Fruit fly (Drosophila melanogaster) whole organism, embryonic: Measurements from ENCODE around the gene CG32075.

Experiments used
- Bdp1 ChIP-seq: fragments of 200-800 bp; sonication (Bioruptor generic); optimal IDR thresholded peaks from 3 replicates; lab custom pipeline; 2016; ENCODE audit warnings: missing biosample characterization, missing genetic modification characterization
- Bgb ChIP-seq: fragments of 200-800 bp; sonication (Bioruptor generic); IDR thresholded peaks from 2 replicates; pipeline ENCODE4 v1.3.6; 2022; ENCODE audit warnings: missing biosample characterization, missing genetic modification characterization; ENCODE audit not compliant: partially characterized antibody
- CG12942 ChIP-seq: fragments of 200-800 bp; sonication (Bioruptor generic); optimal IDR thresholded peaks from 3 replicates; lab custom pipeline; 2016; ENCODE audit warnings: missing biosample characterization, missing genetic modification characterization
- CG14050 ChIP-seq: fragments of 200-800 bp; sonication (Bioruptor generic); IDR thresholded peaks from 3 replicates; pipeline ENCODE4 v1.3.6; 2022; ENCODE audit warnings: missing biosample characterization, missing genetic modification characterization
- CG1529 ChIP-seq: fragments of 200-800 bp; sonication (Bioruptor generic); optimal IDR thresholded peaks from 3 replicates; lab custom pipeline; 2018; ENCODE audit warnings: missing biosample characterization, missing genetic modification characterization
- CG15479 ChIP-seq: fragments of 200-800 bp; sonication (Bioruptor generic); optimal IDR thresholded peaks from 3 replicates; lab custom pipeline; 2019; ENCODE audit warnings: missing biosample characterization, mild to moderate bottlenecking, missing genetic modification characterization, moderate library complexity
- CG17186 ChIP-seq: fragments of 200-800 bp; sonication (Bioruptor generic); optimal IDR thresholded peaks from 3 replicates; lab custom pipeline; 2017; ENCODE audit warnings: missing biosample characterization, missing genetic modification reagents, missing genetic modification characterization
- CG2199 ChIP-seq: fragments of 200-800 bp; sonication (Bioruptor generic); IDR thresholded peaks from 3 replicates; pipeline ENCODE4 v1.3.6; 2022; ENCODE audit warnings: missing biosample characterization, missing genetic modification characterization
- CG32772 ChIP-seq: fragments of 200-800 bp; sonication (Bioruptor generic); IDR thresholded peaks from 2 replicates; pipeline ENCODE4 v1.3.6; 2022; ENCODE audit warnings: missing biosample characterization, missing genetic modification characterization
- CG33213 ChIP-seq: fragments of 200-800 bp; sonication (Bioruptor generic); optimal IDR thresholded peaks from 3 replicates; lab custom pipeline; 2016; ENCODE audit warnings: missing biosample characterization, missing genetic modification characterization
- CG33557 ChIP-seq: fragments of 200-800 bp; sonication (Bioruptor generic); optimal IDR thresholded peaks from 2 replicates; lab custom pipeline; 2019; ENCODE audit warnings: missing biosample characterization, mild to moderate bottlenecking, missing genetic modification characterization, moderate library complexity
- CG34376 ChIP-seq: fragments of 200-800 bp; sonication (Bioruptor generic); optimal IDR thresholded peaks from 2 replicates; lab custom pipeline; 2018; ENCODE audit warnings: missing biosample characterization, mild to moderate bottlenecking, missing genetic modification characterization
- CG3726 ChIP-seq: fragments of 200-800 bp; sonication (Bioruptor generic); IDR thresholded peaks from 3 replicates; pipeline ENCODE4, ENCODE4 v1.3.6; 2022; ENCODE audit warnings: missing biosample characterization, missing genetic modification characterization
- CG4282 ChIP-seq: fragments of 200-800 bp; sonication (Bioruptor generic); optimal IDR thresholded peaks from 2 replicates; lab custom pipeline; 2016; ENCODE audit warnings: missing biosample characterization, missing genetic modification characterization
- CG5953 ChIP-seq: fragments of 200-800 bp; sonication (Bioruptor generic); IDR thresholded peaks from 2 replicates; pipeline ENCODE4 v1.3.6; 2022; ENCODE audit warnings: missing biosample characterization, missing genetic modification characterization
- CG6791 ChIP-seq: fragments of 200-800 bp; sonication (Bioruptor generic); IDR thresholded peaks from 3 replicates; pipeline ENCODE4 v1.3.6; 2022; ENCODE audit warnings: missing biosample characterization, missing genetic modification characterization; ENCODE audit not compliant: partially characterized antibody
- CG6813 ChIP-seq: fragments of 200-800 bp; sonication (Bioruptor generic); optimal IDR thresholded peaks from 2 replicates; lab custom pipeline; 2017; ENCODE audit warnings: missing biosample characterization, missing genetic modification characterization, mild to moderate bottlenecking, moderate library complexity, missing genetic modification reagents
- CG6854 ChIP-seq: fragments of 200-800 bp; sonication (Bioruptor generic); optimal IDR thresholded peaks from 3 replicates; lab custom pipeline; 2017; ENCODE audit warnings: missing biosample characterization, mild to moderate bottlenecking, missing genetic modification characterization
- CG7786 ChIP-seq: fragments of 200-800 bp; sonication (Bioruptor generic); optimal IDR thresholded peaks from 2 replicates; lab custom pipeline; 2016; ENCODE audit warnings: missing biosample characterization, missing genetic modification characterization
- CG8478 ChIP-seq: fragments of >200 bp; optimal IDR thresholded peaks from 2 replicates; lab custom pipeline; 2018
- CG8765 ChIP-seq: fragments of 200-800 bp; sonication (Bioruptor generic); IDR thresholded peaks from 2 replicates; pipeline ENCODE4 v1.3.6; 2022; ENCODE audit warnings: missing biosample characterization, missing genetic modification characterization
- CG8924 ChIP-seq: fragments of 200-800 bp; optimal IDR thresholded peaks from 3 replicates; lab custom pipeline; 2019; ENCODE audit warnings: missing biosample characterization, mild to moderate bottlenecking, missing genetic modification characterization, moderate library complexity
- CG9932 ChIP-seq: fragments of 200-800 bp; sonication (Bioruptor generic); IDR thresholded peaks from 2 replicates; pipeline ENCODE4 v1.3.6; 2022; ENCODE audit warnings: missing biosample characterization, missing genetic modification characterization
- D19A ChIP-seq: fragments of 200-800 bp; optimal IDR thresholded peaks from 3 replicates; lab custom pipeline; 2019; ENCODE audit warnings: missing biosample characterization, mild to moderate bottlenecking, missing genetic modification characterization, moderate library complexity
- Drgx ChIP-seq: fragments of 200-800 bp; sonication (Bioruptor generic); IDR thresholded peaks from 2 replicates; pipeline ENCODE4 v1.3.6; 2022; ENCODE audit warnings: missing biosample characterization, missing genetic modification characterization
- Fer2 ChIP-seq: fragments of 200-800 bp; sonication (Bioruptor generic); optimal IDR thresholded peaks from 2 replicates; lab custom pipeline; 2018; ENCODE audit warnings: missing biosample characterization, mild to moderate bottlenecking, missing genetic modification characterization, moderate library complexity
- HLHmδ ChIP-seq: fragments of 200-800 bp; sonication (Bioruptor generic); optimal IDR thresholded peaks from 2 replicates; lab custom pipeline; 2018; ENCODE audit warnings: missing biosample characterization, mild to moderate bottlenecking, missing genetic modification characterization, moderate library complexity
- Hmr ChIP-seq: fragments of 200-800 bp; sonication (Bioruptor generic); optimal IDR thresholded peaks from 3 replicates; lab custom pipeline; 2017; ENCODE audit warnings: mild to moderate bottlenecking, missing biosample characterization, missing genetic modification reagents, missing genetic modification characterization
- Hr3 ChIP-seq: fragments of 200-800 bp; sonication (Bioruptor generic); optimal IDR thresholded peaks from 3 replicates; lab custom pipeline; 2016; ENCODE audit warnings: missing biosample characterization, missing genetic modification characterization
- MBD-R2 ChIP-seq: fragments of 200-800 bp; sonication (Bioruptor generic); IDR thresholded peaks from 2 replicates; pipeline ENCODE4 v1.3.6; 2022; ENCODE audit warnings: missing biosample characterization, missing genetic modification characterization
- Max ChIP-seq: fragments of 200-800 bp; sonication (Bioruptor generic); optimal IDR thresholded peaks from 2 replicates; lab custom pipeline; 2016; ENCODE audit warnings: missing biosample characterization, mild to moderate bottlenecking, missing genetic modification characterization
- NFAT ChIP-seq: fragments of 200-800 bp; sonication (Bioruptor generic); IDR thresholded peaks from 2 replicates; pipeline ENCODE4 v1.3.6; 2022; ENCODE audit warnings: missing biosample characterization, missing genetic modification characterization
- NfI ChIP-seq: fragments of 200-800 bp; sonication (Bioruptor generic); optimal IDR thresholded peaks from 3 replicates; lab custom pipeline; 2018; ENCODE audit warnings: missing biosample characterization, mild to moderate bottlenecking, missing genetic modification characterization, moderate library complexity
- Ptx1 ChIP-seq: fragments of 200-800 bp; sonication (Bioruptor generic); IDR thresholded peaks from 2 replicates; pipeline ENCODE4 v1.3.6; 2022; ENCODE audit warnings: missing biosample characterization, missing genetic modification characterization
- Rfx ChIP-seq: fragments of 200-800 bp; sonication (Bioruptor generic); IDR thresholded peaks from 2 replicates; pipeline ENCODE4 v1.3.6; 2022; ENCODE audit warnings: missing biosample characterization, missing genetic modification characterization
- Sin3A ChIP-seq: fragments of >200 bp; optimal IDR thresholded peaks from 2 replicates; lab custom pipeline; 2018
- Spps ChIP-seq: fragments of 200-800 bp; sonication (Bioruptor generic); optimal IDR thresholded peaks from 2 replicates; lab custom pipeline; 2018; ENCODE audit warnings: missing biosample characterization, mild to moderate bottlenecking, missing genetic modification characterization
- Tbp ChIP-seq: fragments of >200 bp; optimal IDR thresholded peaks from 2 replicates; lab custom pipeline; 2018; ENCODE audit warnings: missing biosample characterization, missing genetic modification characterization
- YL-1 ChIP-seq: fragments of 200-800 bp; sonication (Bioruptor generic); optimal IDR thresholded peaks from 3 replicates; lab custom pipeline; 2017; ENCODE audit warnings: missing biosample characterization, mild to moderate bottlenecking, missing genetic modification characterization
- ac ChIP-seq: fragments of 200-800 bp; sonication (Bioruptor generic); optimal IDR thresholded peaks from 3 replicates; lab custom pipeline; 2017; ENCODE audit warnings: missing biosample characterization, mild to moderate bottlenecking, missing genetic modification characterization
- ftz-f1 ChIP-seq: fragments of 200-800 bp; sonication (Bioruptor generic); optimal IDR thresholded peaks from 2 replicates; lab custom pipeline; 2016; ENCODE audit warnings: missing biosample characterization, missing genetic modification characterization
- grau ChIP-seq: fragments of 200-800 bp; optimal IDR thresholded peaks from 3 replicates; lab custom pipeline; 2019; ENCODE audit warnings: missing biosample characterization, mild to moderate bottlenecking, missing genetic modification characterization, moderate library complexity
- lov ChIP-seq, 2 experiments: fragments of 200-800 bp in 1 of 2; fragments of >200 bp in 1 of 2; sonication (Bioruptor generic) in 1 of 2; IDR thresholded peaks in 1 of 2; optimal IDR thresholded peaks in 1 of 2; 2 replicates in 1 of 2; 3 replicates in 1 of 2; pipeline versions ENCODE4 v1.3.6 to Lab custom; 2017 to 2022; ENCODE audit warnings: missing biosample characterization in 1 of 2, missing genetic modification characterization in 1 of 2
- onecut ChIP-seq: fragments of 200-800 bp; sonication (Bioruptor generic); IDR thresholded peaks from 2 replicates; pipeline ENCODE4 v1.3.6; 2022; ENCODE audit warnings: missing biosample characterization, missing genetic modification characterization
- pan ChIP-seq, 4 experiments: fragments of >200 bp in 3 of 4; fragments of 200-800 bp in 1 of 4; sonication (Bioruptor generic) in 1 of 4; optimal IDR thresholded peaks in 3 of 4; IDR thresholded peaks in 1 of 4; 2 replicates each; pipeline versions ENCODE4 v1.3.6 to Lab custom; 2017 to 2022; ENCODE audit warnings: missing biosample characterization in 2 of 4, missing genetic modification characterization in 2 of 4, mixed read lengths in 1 of 4
- pzg ChIP-seq: fragments of 200-800 bp; sonication (Bioruptor generic); optimal IDR thresholded peaks from 3 replicates; lab custom pipeline; 2018; ENCODE audit warnings: missing biosample characterization, mild to moderate bottlenecking, missing genetic modification characterization, moderate library complexity
- repo ChIP-seq: fragments of 200-800 bp; sonication (Bioruptor generic); optimal IDR thresholded peaks from 2 replicates; lab custom pipeline; 2016; ENCODE audit warnings: missing biosample characterization, missing genetic modification characterization
- rib ChIP-seq: fragments of 200-800 bp; sonication (Bioruptor generic); IDR thresholded peaks from 2 replicates; pipeline ENCODE4 v1.3.6; 2022; ENCODE audit warnings: missing biosample characterization, missing genetic modification characterization
- stwl ChIP-seq: fragments of 200-800 bp; sonication (Bioruptor generic); optimal IDR thresholded peaks from 3 replicates; lab custom pipeline; 2018; ENCODE audit warnings: missing biosample characterization, mild to moderate bottlenecking, missing genetic modification characterization, moderate library complexity
- trem ChIP-seq: fragments of 200-800 bp; optimal IDR thresholded peaks from 3 replicates; lab custom pipeline; 2019; ENCODE audit warnings: missing biosample characterization, mild to moderate bottlenecking, missing genetic modification characterization, moderate library complexity

CG32075 gene

dm6 chr3L:11112427-11112826, 47.7 kb upstream of the CG32075 start (continued):
- no peak for TF ChIP-seq lov (optimal IDR thresholded peaks at IDR 0.05; lab: Kevin White, UChicago)
- TF ChIP-seq lov (GFP tag; IDR thresholded peaks at IDR 0.05; lab: Robert Waterston, UW): 0 out of 3 replicates have a peak, but pooled peaks have one; percentile 27
- peak; percentile 55 for TF ChIP-seq CG8478 (lab: Kevin White, UChicago)
- TF ChIP-seq onecut: no peak
- TF ChIP-seq CG2199: 0 out of 3 replicates have a peak, but pooled peaks have one; percentile 24
- TF ChIP-seq ac (GFP tag; lab: Kevin White, UChicago): no peak
- TF ChIP-seq, all 482 proteins: peak for 16

dm6 chr3L:11109454-11109853, 44.7 kb upstream of the CG32075 start, which contains the start of the genes CG34012 and emei:
Gene CG34012 (minus strand): TSS chr3L:11109505.
Gene emei (plus strand): TSS chr3L:11109690.
- TF ChIP-seq MBD-R2 (GFP tag; lab: Robert Waterston, UW) (peak; percentile 41; the same call in 1 of the 2 replicates), CG34376 (GFP tag; lab: Kevin White, UChicago) (no peak), Fer2 (tag; lab: Kevin White, UChicago) (no peak), CG5953 (GFP tag; lab: Robert Waterston, UW) (no peak), Bgb (GFP tag; lab: Robert Waterston, UW) (no peak), pan (optimal IDR thresholded peaks at IDR 0.05; lab: Kevin White, UChicago) (no peak), pan (GFP tag; optimal IDR thresholded peaks at IDR 0.05 in 1 of 2, IDR thresholded peaks at IDR 0.05 in 1 of 2) (no peak), HLHmδ (GFP tag; lab: Kevin White, UChicago) (no peak), YL-1 (GFP tag; lab: Kevin White, UChicago) (peak; percentile 26), CG6854 (GFP tag; lab: Kevin White, UChicago) (no peak), Max (GFP tag; lab: Kevin White, UChicago) (no peak), trem (peak; percentile 10), CG12942 (GFP tag; lab: Kevin White, UChicago) (no peak), stwl (tag; lab: Kevin White, UChicago) (peak; percentile 26), CG9932 (GFP tag; lab: Robert Waterston, UW) (no peak), CG33557 (GFP tag; lab: Kevin White, UChicago) (no peak), Drgx (GFP tag; lab: Robert Waterston, UW) (no peak), grau (tag; lab: Kevin White, UChicago) (no peak), Ptx1 (no peak), Hmr (GFP tag; lab: Kevin White, UChicago) (no peak), CG33213 (GFP tag; lab: Kevin White, UChicago) (no peak), CG32772 (GFP tag; lab: Robert Waterston, UW) (no peak), CG15479 (GFP tag; lab: Kevin White, UChicago) (no peak), NFAT (GFP tag; lab: Robert Waterston, UW) (no peak), CG6791 (GFP tag; lab: Robert Waterston, UW) (no peak), CG6813 (GFP tag; lab: Kevin White, UChicago) (no peak), CG17186 (GFP tag; lab: Kevin White, UChicago) (peak; percentile 18), CG7786 (no peak), rib (no peak), ftz-f1 (GFP tag; lab: Kevin White, UChicago) (no peak), Bdp1 (GFP tag; lab: Kevin White, UChicago) (no peak), lov (optimal IDR thresholded peaks at IDR 0.05; lab: Kevin White, UChicago) (no peak), lov (GFP tag; IDR thresholded peaks at IDR 0.05; lab: Robert Waterston, UW) (no peak), D19A (tag; lab: Kevin White, UChicago) (no peak), Spps (no peak), pzg (GFP tag; lab: Kevin White, UChicago) (peak; percentile 43), Tbp (GFP tag; lab: Kevin White, UChicago) (no peak), NfI (no peak), CG8924 (tag; lab: Kevin White, UChicago) (no peak), CG8765 (no peak), CG3726 (GFP tag; lab: Robert Waterston, UW) (no peak), repo (no peak), CG4282 (GFP tag; lab: Kevin White, UChicago) (no peak), CG1529 (GFP tag; lab: Kevin White, UChicago) (no peak), Hr3 (GFP tag; lab: Kevin White, UChicago) (no peak), CG14050 (GFP tag; lab: Robert Waterston, UW) (no peak), Sin3A (lab: Kevin White, UChicago) (peak; percentile 21), Rfx (GFP tag; lab: Robert Waterston, UW) (no peak)
